Worm (Caenorhabditis elegans) whole organism, mixed stage, embryonic: ENCODE results near the gene nsy-7.

Source experiments
- ces-1 ChIP-seq: fragments of 150-350 bp; optimal IDR thresholded peaks from 2 replicates; lab custom pipeline; 2014; ENCODE audit warnings: missing biosample characterization, missing genetic modification reagents, missing genetic modification characterization
- mep-1 ChIP-seq: fragments of 150-350 bp; optimal IDR thresholded peaks from 2 replicates; lab custom pipeline; 2017; ENCODE audit warnings: missing biosample characterization, missing genetic modification reagents, missing genetic modification characterization, inconsistent platforms
- sptf-1 ChIP-seq: sonication (generic microtip); optimal IDR thresholded peaks from 2 replicates; lab custom pipeline; 2017; ENCODE audit warnings: mild to moderate bottlenecking, missing genetic modification characterization, moderate library complexity, missing compliant biosample characterization
- unc-62 ChIP-seq: fragments of 150-350 bp; optimal IDR thresholded peaks from 2 replicates; lab custom pipeline; 2014; ENCODE audit warnings: missing biosample characterization, missing genetic modification reagents, missing genetic modification characterization
- ztf-11 ChIP-seq: fragments of 150-350 bp; optimal IDR thresholded peaks from 2 replicates; lab custom pipeline; 2014; ENCODE audit warnings: missing biosample characterization, missing genetic modification characterization

DNA sequence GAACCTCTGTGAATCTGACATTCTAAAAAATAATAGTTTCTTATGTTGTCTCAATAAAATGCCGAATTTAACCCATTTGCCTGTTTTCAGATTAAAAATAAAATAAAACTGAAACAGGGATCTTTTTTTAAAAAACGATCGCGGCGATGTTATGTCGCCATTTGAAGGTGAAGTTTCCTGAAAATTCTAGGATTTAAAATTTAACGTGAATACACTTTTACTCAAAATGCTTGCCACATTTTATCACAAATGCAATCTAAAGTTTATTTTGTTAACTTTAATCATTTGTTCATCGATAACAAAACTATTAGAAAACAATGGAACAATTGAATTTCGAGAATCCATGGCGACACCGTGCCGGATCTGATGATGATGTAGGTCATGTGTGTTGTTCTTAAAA is 13.1 kb upstream of the nsy-7 start, which contains the start of gene Y42H9AR.2:
- TF ChIP-seq ces-1 (GFP tag; lab: Kevin White, UChicago) (no peak), unc-62 (GFP tag; lab: Kevin White, UChicago) (no peak), sptf-1 (tag; lab: Kevin White, UChicago) (no peak), mep-1 (no peak), ztf-11 (no peak)
